Worm (Caenorhabditis elegans): Measurements from ENCODE around the gene ZK1290.10.

DNA sequence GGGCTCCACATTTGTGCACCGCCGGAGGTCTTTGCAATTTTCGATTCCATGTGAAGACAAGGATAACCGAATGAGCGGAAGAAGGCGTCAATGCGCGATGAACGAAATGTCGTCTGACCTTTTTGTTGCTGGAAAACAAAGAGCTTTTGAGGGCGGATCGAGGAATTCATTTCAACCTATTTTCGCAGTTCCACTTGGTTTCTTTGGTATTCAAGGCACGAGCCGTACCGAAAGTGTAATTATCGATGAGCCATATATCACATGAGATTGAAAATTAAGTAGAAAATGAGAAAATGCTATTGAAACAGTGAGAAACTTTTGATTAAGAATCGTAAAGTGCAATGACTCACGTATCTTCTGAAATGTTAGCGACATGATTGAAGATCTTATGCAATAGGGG is 34.5 kb downstream of the ZK1290.10 start, which contains the start of gene glb-9:
- no peak for TF ChIP-seq ztf-4 (tag; optimal IDR thresholded peaks at IDR 0.05)
- no peak for TF ChIP-seq unc-62 (GFP tag; optimal IDR thresholded peaks at IDR 0.05)
- no peak for TF ChIP-seq egl-27 (tag; optimal IDR thresholded peaks at IDR 0.05)
- no peak for TF ChIP-seq skn-1 (tag; optimal IDR thresholded peaks at IDR 0.05)
- no peak for TF ChIP-seq nhr-77 (tag; optimal IDR thresholded peaks at IDR 0.05)
- no peak for TF ChIP-seq fos-1 (tag; optimal IDR thresholded peaks at IDR 0.05)
